Fruit fly (Drosophila melanogaster) whole organism, pupa: ENCODE data around the gene MAPk-Ak2.

Experiments used
- CG14655 ChIP-seq: fragments of 200-800 bp; sonication (Bioruptor generic); optimal IDR thresholded peaks from 3 replicates; lab custom pipeline; 2017; ENCODE audit warnings: mild to moderate bottlenecking, missing biosample characterization, missing genetic modification reagents, missing genetic modification characterization
- CG15710 ChIP-seq: fragments of 200-800 bp; sonication (Bioruptor generic); optimal IDR thresholded peaks from 2 replicates; lab custom pipeline; 2018; ENCODE audit warnings: missing biosample characterization, mild to moderate bottlenecking, missing genetic modification characterization, moderate library complexity
- CG32121 ChIP-seq: fragments of 200-800 bp; sonication (Bioruptor generic); IDR thresholded peaks from 2 replicates; pipeline ENCODE4 v1.3.6; 2022; ENCODE audit warnings: missing biosample characterization, missing genetic modification characterization
- CG8159 ChIP-seq: fragments of 200-800 bp; sonication (Bioruptor generic); optimal IDR thresholded peaks from 3 replicates; lab custom pipeline; 2018; ENCODE audit warnings: missing biosample characterization, mild to moderate bottlenecking, missing genetic modification characterization, moderate library complexity
- CG9948 ChIP-seq: fragments of 200-800 bp; sonication (Bioruptor generic); optimal IDR thresholded peaks from 2 replicates; lab custom pipeline; 2018; ENCODE audit warnings: missing biosample characterization, mild to moderate bottlenecking, missing genetic modification characterization, moderate library complexity
- EcR ChIP-seq: fragments of 200-800 bp; sonication (Bioruptor generic); optimal IDR thresholded peaks from 3 replicates; lab custom pipeline; 2019; ENCODE audit warnings: missing biosample characterization, missing genetic modification characterization, mild to moderate bottlenecking, moderate library complexity, missing genetic modification reagents

- no peak for TF ChIP-seq CG8159 (tag; lab: Kevin White, UChicago)
- TF ChIP-seq CG15710 (tag; lab: Kevin White, UChicago): no peak
- TF ChIP-seq CG14655 (GFP tag; lab: Kevin White, UChicago): no peak
- TF ChIP-seq CG9948 (tag; lab: Kevin White, UChicago): no peak
- no peak for TF ChIP-seq CG32121 (GFP tag; lab: Robert Waterston, UW)
- TF ChIP-seq EcR (GFP tag; lab: Kevin White, UChicago): no peak
These were observed 36.6 kb upstream of the MAPk-Ak2 start for dm6 chrX:5800634-5801033.
